Worm (Caenorhabditis elegans) whole organism, young adult: ENCODE results near the gene C47G2.4.

ENCODE experiments used
- B0261.1 ChIP-seq: sonication (generic microtip); optimal IDR thresholded peaks from 2 replicates; lab custom pipeline; 2016; ENCODE audit warnings: mild to moderate bottlenecking, missing genetic modification characterization, moderate library complexity, missing compliant biosample characterization
- B0336.3 ChIP-seq: fragments of 200-800 bp; sonication (Bioruptor generic); IDR thresholded peaks from 2 replicates; pipeline ENCODE4 v1.3.6; 2022; ENCODE audit warnings: missing genetic modification characterization, missing compliant biosample characterization
- D2030.7 ChIP-seq: fragments of 200-800 bp; sonication (Bioruptor generic); IDR thresholded peaks from 2 replicates; pipeline ENCODE4 v1.3.6; 2022; ENCODE audit warnings: missing genetic modification reagents, missing genetic modification characterization, missing compliant biosample characterization
- F23B12.7 ChIP-seq: sonication (generic microtip); optimal IDR thresholded peaks from 2 replicates; lab custom pipeline; 2017; ENCODE audit warnings: missing genetic modification characterization, mild to moderate bottlenecking, missing compliant biosample characterization, antibody characterized with exemption, moderate library complexity; ENCODE audit not compliant: insufficient read depth
- F39B2.1 ChIP-seq: fragments of 200-800 bp; sonication (Bioruptor generic); IDR thresholded peaks from 2 replicates; pipeline ENCODE4 v1.3.6; 2022; ENCODE audit warnings: missing genetic modification reagents, missing genetic modification characterization, missing compliant biosample characterization
- F57A8.1 ChIP-seq: fragments of 200-800 bp; sonication (Bioruptor generic); optimal IDR thresholded peaks from 2 replicates; lab custom pipeline; 2018; ENCODE audit warnings: mild to moderate bottlenecking, missing genetic modification characterization, moderate library complexity, missing compliant biosample characterization
- F57C9.4 ChIP-seq: sonication (generic microtip); optimal IDR thresholded peaks from 2 replicates; lab custom pipeline; 2017; ENCODE audit warnings: mild to moderate bottlenecking, missing genetic modification characterization, missing compliant biosample characterization
- K12H6.12 ChIP-seq: fragments of 200-800 bp; sonication (Bioruptor generic); optimal IDR thresholded peaks from 2 replicates; lab custom pipeline; 2018; ENCODE audit warnings: mild to moderate bottlenecking, missing genetic modification characterization, missing compliant biosample characterization
- T07F8.4 ChIP-seq: sonication (generic microtip); optimal IDR thresholded peaks from 2 replicates; lab custom pipeline; 2016; ENCODE audit warnings: mild to moderate bottlenecking, missing genetic modification characterization, moderate library complexity, missing compliant biosample characterization
- athp-1 ChIP-seq: sonication (generic microtip); optimal IDR thresholded peaks from 2 replicates; lab custom pipeline; 2017; ENCODE audit warnings: mild to moderate bottlenecking, missing genetic modification characterization, missing compliant biosample characterization
- attf-3 ChIP-seq: fragments of 200-800 bp; sonication (Bioruptor generic); conservative IDR thresholded peaks from 2 replicates; pipeline ENCODE4 v1.3.6; 2022; ENCODE audit warnings: missing genetic modification reagents, missing genetic modification characterization, missing compliant biosample characterization
- bed-2 ChIP-seq: fragments of 200-800 bp; sonication (Bioruptor generic); IDR thresholded peaks from 2 replicates; pipeline ENCODE4 v1.3.6; 2022; ENCODE audit warnings: missing genetic modification reagents, missing genetic modification characterization, missing compliant biosample characterization
- chd-7 ChIP-seq: sonication (generic microtip); optimal IDR thresholded peaks from 2 replicates; lab custom pipeline; 2016; ENCODE audit warnings: mild to moderate bottlenecking, missing genetic modification characterization, moderate library complexity, missing compliant biosample characterization
- die-1 ChIP-seq: sonication (generic microtip); optimal IDR thresholded peaks from 2 replicates; lab custom pipeline; 2016; ENCODE audit warnings: missing genotype, mild to moderate bottlenecking, missing genetic modification characterization, missing compliant biosample characterization
- efl-1 ChIP-seq: fragments of 150-350 bp; optimal IDR thresholded peaks from 2 replicates; lab custom pipeline; 2014; ENCODE audit warnings: missing biosample characterization, missing genetic modification reagents, missing genetic modification characterization
- fkh-3 ChIP-seq: sonication (generic microtip); optimal IDR thresholded peaks from 2 replicates; lab custom pipeline; 2016; ENCODE audit warnings: mild to moderate bottlenecking, missing genetic modification characterization, missing compliant biosample characterization
- hlh-26 ChIP-seq: fragments of 200-800 bp; sonication (Bioruptor generic); conservative IDR thresholded peaks from 2 replicates; pipeline ENCODE4 v1.3.6; 2022; ENCODE audit warnings: missing genetic modification reagents, missing genetic modification characterization, missing compliant biosample characterization
- let-526 ChIP-seq: fragments of 200-800 bp; sonication (Bioruptor generic); IDR thresholded peaks from 2 replicates; pipeline ENCODE4 v1.3.6; 2022; ENCODE audit warnings: missing genetic modification reagents, missing genetic modification characterization, missing compliant biosample characterization
- lin-40 ChIP-seq: sonication (generic microtip); optimal IDR thresholded peaks from 2 replicates; lab custom pipeline; 2016; ENCODE audit warnings: missing genetic modification characterization, mild to moderate bottlenecking, missing compliant biosample characterization, missing genotype, missing genetic modification reagents
- lsl-1 ChIP-seq: fragments of 200-800 bp; sonication (Bioruptor generic); optimal IDR thresholded peaks from 2 replicates; lab custom pipeline; 2018; ENCODE audit warnings: mild to moderate bottlenecking, missing genetic modification characterization, moderate library complexity, missing compliant biosample characterization
- lsy-27 ChIP-seq: sonication (generic microtip); optimal IDR thresholded peaks from 2 replicates; lab custom pipeline; 2017; ENCODE audit warnings: missing genetic modification characterization, mild to moderate bottlenecking, missing compliant biosample characterization, antibody characterized with exemption, missing genotype, borderline replicate concordance; ENCODE audit not compliant: insufficient read depth
- madf-8 ChIP-seq: fragments of 200-800 bp; sonication (Bioruptor generic); conservative IDR thresholded peaks from 2 replicates; pipeline ENCODE4 v1.3.6; 2022; ENCODE audit warnings: missing genetic modification reagents, missing genetic modification characterization, missing compliant biosample characterization
- mel-28 ChIP-seq: sonication (generic microtip); optimal IDR thresholded peaks from 2 replicates; lab custom pipeline; 2016; ENCODE audit warnings: borderline replicate concordance, mild to moderate bottlenecking, missing genetic modification characterization, missing compliant biosample characterization
- nfya-2 ChIP-seq: fragments of 200-800 bp; sonication (Bioruptor generic); IDR thresholded peaks from 2 replicates; pipeline ENCODE4 v1.3.6; 2022; ENCODE audit warnings: missing genetic modification reagents, missing genetic modification characterization, missing compliant biosample characterization
- pha-4 ChIP-seq: fragments of 150-350 bp; sonication (generic microtip); optimal IDR thresholded peaks from 2 replicates; lab custom pipeline; 2014; ENCODE audit warnings: missing biosample characterization, missing genetic modification reagents, missing genetic modification characterization
- rec-8 ChIP-seq, 2 experiments: sonication (generic microtip); optimal IDR thresholded peaks; 2 replicates each; lab custom pipeline; 2016; ENCODE audit warnings: mild to moderate bottlenecking in 2 of 2, missing genetic modification characterization in 2 of 2, missing genetic modification reagents in 2 of 2, missing genotype in 2 of 2, missing biosample characterization in 1 of 2, missing compliant biosample characterization in 1 of 2, moderate library complexity in 1 of 2
- repo-1 ChIP-seq: sonication (generic microtip); optimal IDR thresholded peaks from 2 replicates; lab custom pipeline; 2017; ENCODE audit warnings: mild to moderate bottlenecking, missing genetic modification characterization, missing compliant biosample characterization
- snpc-1.3 ChIP-seq: sonication (generic microtip); optimal IDR thresholded peaks from 2 replicates; lab custom pipeline; 2017; ENCODE audit warnings: missing genetic modification characterization, mild to moderate bottlenecking, missing compliant biosample characterization, antibody characterized with exemption, moderate library complexity, missing genotype, missing genetic modification reagents; ENCODE audit not compliant: insufficient read depth
- snpc-3.4 ChIP-seq: sonication (generic microtip); optimal IDR thresholded peaks from 2 replicates; lab custom pipeline; 2017; ENCODE audit warnings: missing genetic modification characterization, mild to moderate bottlenecking, missing compliant biosample characterization, antibody characterized with exemption, moderate library complexity, missing genotype, missing genetic modification reagents
- xnd-1 ChIP-seq: sonication (generic microtip); optimal IDR thresholded peaks from 2 replicates; lab custom pipeline; 2016; ENCODE audit warnings: missing genotype, missing genetic modification reagents, missing genetic modification characterization, missing compliant biosample characterization
- zfh-2 ChIP-seq: fragments of 200-800 bp; sonication (Bioruptor generic); conservative IDR thresholded peaks from 2 replicates; pipeline ENCODE4 v1.3.6; 2022; ENCODE audit warnings: missing genetic modification reagents, missing genetic modification characterization, missing compliant biosample characterization
- zim-3 ChIP-seq: sonication (generic microtip); optimal IDR thresholded peaks from 2 replicates; lab custom pipeline; 2017; ENCODE audit warnings: mild to moderate bottlenecking, missing genetic modification characterization, moderate library complexity, missing compliant biosample characterization

The C47G2.4 gene

ce11 chrII:11314165-11314564, 20.8 kb upstream of the C47G2.4 start, which contains the start of gene T24F1.4 (continued):
- no peak for TF ChIP-seq K12H6.12
- TF ChIP-seq efl-1 (GFP tag; lab: Kevin White, UChicago) = no peak
- no peak for TF ChIP-seq T07F8.4 (tag; lab: Kevin White, UChicago)
- TF ChIP-seq rec-8 (tag; optimal IDR thresholded peaks at IDR 0.05; lab: Kevin White, UChicago) = no peak
- no peak for TF ChIP-seq zfh-2 (GFP tag; lab: Robert Waterston, UW)
- no peak for TF ChIP-seq xnd-1 (tag; lab: Kevin White, UChicago)
- no peak for TF ChIP-seq fkh-3 (tag; lab: Kevin White, UChicago)

DNA sequence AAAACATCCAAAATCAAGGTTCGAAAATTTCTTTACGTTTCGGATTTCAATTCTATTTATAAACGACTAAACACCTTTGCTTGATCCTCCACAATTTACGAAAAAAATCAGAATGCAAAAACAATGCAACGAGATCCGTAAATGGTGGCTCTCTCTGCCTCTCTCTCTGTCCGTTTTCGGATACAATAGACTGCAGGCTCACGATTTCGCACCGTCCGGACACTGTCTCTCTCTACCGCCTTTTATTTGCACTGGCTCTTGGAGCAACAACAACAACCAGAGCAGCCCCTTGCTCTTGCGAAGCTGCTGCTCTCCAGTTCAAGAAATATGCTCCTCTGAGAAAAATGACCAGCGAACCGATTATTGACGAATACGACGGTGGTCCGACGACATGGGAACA, 18.8 kb upstream of the C47G2.4 start, which contains the start of gene T24F1.7:
Gene T24F1.7 (plus strand): TSS at position 301 of the 400 bp plus-strand sequence.
- TF ChIP-seq attf-3 (GFP tag; lab: Robert Waterston, UW) (no peak), B0261.1 (tag; lab: Kevin White, UChicago) (no peak), chd-7 (tag; lab: Kevin White, UChicago) (no peak), F39B2.1 (GFP tag; lab: Robert Waterston, UW) (no peak)

DNA sequence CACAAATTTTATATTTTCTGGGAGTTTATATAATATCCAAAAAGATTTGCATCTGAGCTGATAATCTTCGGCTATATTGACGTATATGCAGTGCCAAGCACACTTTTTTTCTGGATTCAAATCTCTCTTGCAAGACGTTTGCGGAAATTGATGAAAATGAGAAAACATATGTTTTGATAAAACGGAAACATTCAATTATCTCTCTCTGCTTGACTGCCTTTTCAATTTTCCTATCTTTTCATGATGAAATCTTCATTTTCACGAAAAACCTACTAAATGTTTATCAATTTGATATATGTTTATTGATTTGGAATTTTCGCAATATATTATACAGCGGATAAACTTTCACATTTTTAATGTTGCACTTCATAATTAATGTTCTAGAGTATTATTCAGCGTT, 14.5 kb upstream of the C47G2.4 start:
- TF ChIP-seq bed-2 (GFP tag; lab: Robert Waterston, UW) = no peak
- no peak for TF ChIP-seq fkh-3 (tag; lab: Kevin White, UChicago)
- no peak for TF ChIP-seq snpc-1.3
- no peak for TF ChIP-seq mel-28 (tag; lab: Kevin White, UChicago)
- TF ChIP-seq athp-1 = no peak
- no peak for TF ChIP-seq zim-3 (tag; lab: Kevin White, UChicago)
- no peak for TF ChIP-seq let-526 (GFP tag; lab: Robert Waterston, UW)
- TF ChIP-seq repo-1 (tag; lab: Kevin White, UChicago) = no peak
- TF ChIP-seq lsl-1 (GFP tag; lab: Kevin White, UChicago) = no peak
- TF ChIP-seq nfya-2 (GFP tag; lab: Robert Waterston, UW) = no peak
- TF ChIP-seq pha-4 (tag; lab: Kevin White, UChicago) = no peak
- no peak for TF ChIP-seq F57C9.4
- TF ChIP-seq hlh-26 (GFP tag; lab: Robert Waterston, UW) = no peak
- no peak for TF ChIP-seq B0336.3
- TF ChIP-seq snpc-3.4 (tag; lab: Kevin White, UChicago) = no peak
- TF ChIP-seq rec-8 (tag; optimal IDR thresholded peaks at IDR 0.05; lab: Kevin White, UChicago) = no peak
- no peak for TF ChIP-seq F23B12.7 (tag; lab: Kevin White, UChicago)
- no peak for TF ChIP-seq lsy-27 (tag; lab: Kevin White, UChicago)
- no peak for TF ChIP-seq D2030.7
- TF ChIP-seq madf-8 (GFP tag; lab: Robert Waterston, UW) = no peak

ce11 chrII:11307332-11307731, 13.9 kb upstream of the C47G2.4 start:
- no peak for TF ChIP-seq die-1 (tag; lab: Kevin White, UChicago)
- no peak for TF ChIP-seq lin-40 (tag; lab: Kevin White, UChicago)
- TF ChIP-seq F57A8.1 = no peak
